Fruit fly (Drosophila melanogaster) S2 (cell line): ENCODE measurements around the gene cona.

Experiments used
- CG8478 ChIP-seq: fragments of >200 bp; optimal IDR thresholded peaks from 2 replicates; lab custom pipeline; 2018
- CTCF ChIP-seq, 2 experiments: fragments of >200 bp; optimal IDR thresholded peaks; 2 replicates each; lab custom pipeline; 2018

DNA sequence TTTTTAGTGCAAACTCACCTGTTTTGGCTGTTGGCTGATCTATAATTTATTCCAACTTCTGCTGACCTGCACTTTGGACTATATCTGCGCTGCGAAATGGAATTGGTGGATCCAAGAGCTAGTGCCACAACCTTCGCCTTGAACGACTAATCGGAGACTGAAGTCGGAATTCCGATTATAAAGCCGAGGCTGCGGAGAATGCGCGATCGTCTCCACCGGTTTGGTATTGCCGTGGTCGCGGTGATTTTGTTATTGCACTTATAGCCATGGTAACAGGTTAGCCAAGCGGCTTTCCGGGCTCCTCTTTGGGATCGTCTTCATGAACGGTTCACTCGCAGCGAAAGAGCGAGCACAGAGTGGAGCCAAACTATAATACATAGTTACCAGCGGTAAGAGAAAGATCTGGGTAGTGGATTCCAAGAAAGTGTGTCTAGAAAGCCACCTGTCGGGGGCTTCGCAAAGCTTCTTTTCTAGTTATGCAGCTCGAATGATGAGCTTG, 4.6 kb upstream of the cona start, which contains the start of gene CG7675:
- TF ChIP-seq CG8478 (no peak), CTCF (optimal IDR thresholded peaks at IDR 0.05; lab: Kevin White, UChicago) (peak in 1 of 2 experiments; percentile 34)
